Worm (Caenorhabditis elegans) whole organism, L2 larva: ENCODE measurements around the gene R10E4.7.

Experiments used
- C34F6.9 ChIP-seq: fragments of 150-350 bp; optimal IDR thresholded peaks from 2 replicates; lab custom pipeline; 2014; ENCODE audit warnings: missing biosample characterization, missing genetic modification characterization
- F13H6.1 ChIP-seq: sonication (generic microtip); optimal IDR thresholded peaks from 2 replicates; lab custom pipeline; 2016; ENCODE audit warnings: missing genetic modification characterization, missing compliant biosample characterization
- R02D3.7 ChIP-seq: fragments of 150-350 bp; optimal IDR thresholded peaks from 2 replicates; lab custom pipeline; 2014; ENCODE audit warnings: missing biosample characterization, missing genetic modification characterization
- Y55F3AM.14 ChIP-seq: fragments of 200-800 bp; sonication (Bioruptor generic); optimal IDR thresholded peaks from 2 replicates; lab custom pipeline; 2018; ENCODE audit warnings: mild to moderate bottlenecking, missing genetic modification characterization, missing compliant biosample characterization
- ZK546.5 ChIP-seq: sonication (generic microtip); optimal IDR thresholded peaks from 2 replicates; lab custom pipeline; 2017; ENCODE audit warnings: missing biosample characterization, missing genetic modification characterization
- blmp-1 ChIP-seq: sonication (generic microtip); optimal IDR thresholded peaks from 2 replicates; lab custom pipeline; 2017; ENCODE audit warnings: missing genetic modification characterization, mild to moderate bottlenecking, missing compliant biosample characterization, antibody characterized with exemption, moderate library complexity; ENCODE audit not compliant: insufficient read depth
- ceh-82 ChIP-seq: fragments of 150-350 bp; optimal IDR thresholded peaks from 2 replicates; lab custom pipeline; 2014; ENCODE audit warnings: missing biosample characterization, missing genetic modification characterization
- crh-2 ChIP-seq: sonication (generic microtip); optimal IDR thresholded peaks from 2 replicates; lab custom pipeline; 2017; ENCODE audit warnings: missing biosample characterization, missing genetic modification characterization
- elt-1 ChIP-seq: fragments of 150-350 bp; optimal IDR thresholded peaks from 2 replicates; lab custom pipeline; 2014; ENCODE audit warnings: missing biosample characterization, missing genetic modification characterization
- elt-3 ChIP-seq: sonication (generic microtip); optimal IDR thresholded peaks from 2 replicates; lab custom pipeline; 2017; ENCODE audit warnings: missing biosample characterization, missing genetic modification characterization
- fos-1 ChIP-seq: fragments of 150-350 bp; optimal IDR thresholded peaks from 2 replicates; lab custom pipeline; 2014; ENCODE audit warnings: missing biosample characterization, missing genetic modification characterization
- gmeb-1 ChIP-seq: fragments of 150-350 bp; optimal IDR thresholded peaks from 2 replicates; lab custom pipeline; 2014; ENCODE audit warnings: missing biosample characterization, missing genetic modification characterization
- lin-11 ChIP-seq: fragments of 150-350 bp; sonication (generic microtip); optimal IDR thresholded peaks from 2 replicates; lab custom pipeline; 2014; ENCODE audit warnings: missing biosample characterization, missing genetic modification characterization, inconsistent platforms, mixed read lengths
- lin-13 ChIP-seq: fragments of 150-350 bp; optimal IDR thresholded peaks from 2 replicates; lab custom pipeline; 2014; ENCODE audit warnings: missing biosample characterization, missing genetic modification reagents, missing genetic modification characterization
- lsy-2 ChIP-seq, 2 experiments: fragments of 150-350 bp in 1 of 2; sonication (generic microtip) in 1 of 2; optimal IDR thresholded peaks; 2 replicates each; lab custom pipeline; 2014 to 2017; ENCODE audit warnings: missing biosample characterization in 2 of 2, missing genetic modification characterization in 2 of 2
- mab-5 ChIP-seq: fragments of 150-350 bp; optimal IDR thresholded peaks from 2 replicates; lab custom pipeline; 2014; ENCODE audit warnings: missing biosample characterization, missing genetic modification characterization
- mdl-1 ChIP-seq, 2 experiments: fragments of 150-350 bp in 1 of 2; sonication (generic microtip) in 1 of 2; optimal IDR thresholded peaks; 2 replicates each; lab custom pipeline; 2017; ENCODE audit warnings: missing biosample characterization in 2 of 2, missing genetic modification characterization in 2 of 2
- nhr-12 ChIP-seq: fragments of 150-350 bp; optimal IDR thresholded peaks from 2 replicates; lab custom pipeline; 2014; ENCODE audit warnings: missing biosample characterization, missing genetic modification characterization
- nhr-129 ChIP-seq: fragments of 150-350 bp; optimal IDR thresholded peaks from 2 replicates; lab custom pipeline; 2014; ENCODE audit warnings: missing biosample characterization, missing genetic modification characterization
- nhr-21 ChIP-seq: fragments of 150-350 bp; optimal IDR thresholded peaks from 2 replicates; lab custom pipeline; 2014; ENCODE audit warnings: missing biosample characterization, missing genetic modification characterization
- nhr-23 ChIP-seq: fragments of 150-350 bp; optimal IDR thresholded peaks from 2 replicates; lab custom pipeline; 2014; ENCODE audit warnings: missing biosample characterization, missing genetic modification reagents, missing genetic modification characterization
- nhr-237 ChIP-seq: fragments of 150-350 bp; optimal IDR thresholded peaks from 2 replicates; lab custom pipeline; 2014; ENCODE audit warnings: missing biosample characterization, missing genetic modification characterization
- nhr-25 ChIP-seq: fragments of 150-350 bp; sonication (generic microtip); optimal IDR thresholded peaks from 3 replicates; lab custom pipeline; 2014; ENCODE audit warnings: missing biosample characterization, missing genetic modification characterization
- nhr-6 ChIP-seq: fragments of 150-350 bp; optimal IDR thresholded peaks from 2 replicates; lab custom pipeline; 2014; ENCODE audit warnings: missing biosample characterization, missing genetic modification characterization
- nhr-77 ChIP-seq: fragments of 150-350 bp; optimal IDR thresholded peaks from 2 replicates; lab custom pipeline; 2014; ENCODE audit warnings: missing biosample characterization, missing genetic modification characterization
- peb-1 ChIP-seq: fragments of 150-350 bp; optimal IDR thresholded peaks from 2 replicates; lab custom pipeline; 2014; ENCODE audit warnings: missing biosample characterization, missing genetic modification characterization
- sem-4 ChIP-seq: fragments of 150-350 bp; optimal IDR thresholded peaks from 2 replicates; lab custom pipeline; 2014; ENCODE audit warnings: missing biosample characterization, missing genetic modification reagents, missing genetic modification characterization
- skn-1 ChIP-seq: sonication (generic microtip); optimal IDR thresholded peaks from 2 replicates; lab custom pipeline; 2017; ENCODE audit warnings: missing biosample characterization, missing genetic modification characterization
- sma-3 ChIP-seq: sonication (generic microtip); optimal IDR thresholded peaks from 2 replicates; lab custom pipeline; 2016; ENCODE audit warnings: missing genetic modification reagents, missing genetic modification characterization, missing compliant biosample characterization
- sma-9 ChIP-seq, 2 experiments: fragments of 150-350 bp in 1 of 2; sonication (generic microtip) in 1 of 2; optimal IDR thresholded peaks; 2 replicates each; lab custom pipeline; 2014 to 2016; ENCODE audit warnings: missing genetic modification characterization in 2 of 2, mild to moderate bottlenecking in 1 of 2, missing biosample characterization in 1 of 2, missing compliant biosample characterization in 1 of 2, missing genetic modification reagents in 1 of 2, moderate library complexity in 1 of 2
- snpc-4 ChIP-seq: fragments of 150-350 bp; optimal IDR thresholded peaks from 2 replicates; lab custom pipeline; 2014; ENCODE audit warnings: missing biosample characterization, missing genetic modification characterization
- unc-39 ChIP-seq: fragments of 150-350 bp; optimal IDR thresholded peaks from 2 replicates; lab custom pipeline; 2014; ENCODE audit warnings: missing biosample characterization, missing genetic modification characterization
- unc-55 ChIP-seq: fragments of 150-350 bp; sonication (generic microtip); optimal IDR thresholded peaks from 3 replicates; lab custom pipeline; 2014; ENCODE audit warnings: missing biosample characterization, missing genetic modification reagents, missing genetic modification characterization
- unc-62 ChIP-seq: fragments of 150-350 bp; optimal IDR thresholded peaks from 2 replicates; lab custom pipeline; 2014; ENCODE audit warnings: missing biosample characterization, missing genetic modification reagents, missing genetic modification characterization
- zag-1 ChIP-seq: fragments of 150-350 bp; optimal IDR thresholded peaks from 2 replicates; lab custom pipeline; 2014; ENCODE audit warnings: missing biosample characterization, missing genetic modification characterization
- ztf-1 ChIP-seq: fragments of 200-800 bp; sonication (Bioruptor generic); conservative IDR thresholded peaks from 2 replicates; pipeline ENCODE4 v1.3.6; 2022; ENCODE audit warnings: missing genetic modification characterization, missing compliant biosample characterization
- ztf-11 ChIP-seq: sonication (generic microtip); optimal IDR thresholded peaks from 2 replicates; lab custom pipeline; 2017; ENCODE audit warnings: missing biosample characterization, missing genetic modification characterization
- ztf-4 ChIP-seq: fragments of 150-350 bp; optimal IDR thresholded peaks from 2 replicates; lab custom pipeline; 2014; ENCODE audit warnings: missing biosample characterization, missing genetic modification characterization

Gene R10E4.7

DNA sequence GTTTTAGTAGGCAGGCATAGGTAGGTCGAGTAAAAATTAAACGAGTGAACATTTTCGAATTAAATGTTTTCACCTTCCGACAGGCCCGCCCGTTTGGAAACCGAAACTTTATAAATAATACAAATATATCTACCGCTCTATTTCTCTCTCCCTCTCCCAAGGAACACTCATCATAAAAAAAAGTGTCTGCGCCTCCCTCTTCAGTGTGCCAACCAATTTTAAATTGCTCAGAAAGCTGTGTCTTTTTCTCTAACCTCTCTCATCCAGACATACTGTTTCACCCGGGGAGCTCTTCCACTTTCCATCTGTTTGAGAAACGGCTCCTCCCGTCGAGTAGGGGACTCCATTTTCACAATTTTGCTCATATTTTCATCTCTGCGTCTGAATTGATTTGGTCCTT is 28.5 kb downstream of the R10E4.7 start (continued):
- TF ChIP-seq nhr-12 (tag; lab: Kevin White, UChicago) (no peak), zag-1 (tag; lab: Kevin White, UChicago) (peak; percentile 1)
- TF ChIP-seq, all 48 proteins: peak for 10

DNA sequence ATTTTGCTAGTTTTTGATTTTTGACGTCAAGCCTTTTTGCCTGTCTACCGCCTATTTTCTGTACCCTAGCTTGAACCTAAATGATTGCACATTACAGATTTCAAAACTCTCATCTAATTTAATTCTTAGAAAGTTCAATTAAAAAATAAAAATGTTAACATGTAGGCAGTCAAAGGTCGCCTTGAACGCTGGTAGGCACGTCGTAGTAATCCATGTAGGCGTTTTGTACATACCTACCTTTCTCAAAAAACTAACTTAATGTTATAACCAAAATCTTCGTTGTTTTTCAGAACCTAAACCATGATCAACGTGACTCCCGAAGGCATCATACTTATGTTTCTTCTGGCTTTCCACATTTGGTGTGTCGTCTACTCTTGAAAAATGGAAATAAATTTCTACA is 29.2 kb downstream of the R10E4.7 start, which contains the start of gene H38K22.9:
TSS of gene H38K22.9 (plus strand) at position 301 of the 400 bp plus-strand sequence.
- TF ChIP-seq nhr-77 (tag; lab: Kevin White, UChicago) (no peak), nhr-129 (no peak), ztf-4 (tag; lab: Kevin White, UChicago) (no peak), nhr-21 (no peak), unc-62 (no peak), skn-1 (no peak), nhr-237 (tag; lab: Kevin White, UChicago) (no peak), unc-39 (no peak), lin-11 (no peak), Y55F3AM.14 (GFP tag; lab: Kevin White, UChicago) (no peak), nhr-23 (no peak), mdl-1 (tag; optimal IDR thresholded peaks at IDR 0.05; lab: Kevin White, UChicago) (no peak), sma-9 (GFP tag; optimal IDR thresholded peaks at IDR 0.05; lab: Kevin White, UChicago) (no peak), sma-9 (tag; optimal IDR thresholded peaks at IDR 0.05; lab: Kevin White, UChicago) (no peak), snpc-4 (tag; lab: Kevin White, UChicago) (no peak), mab-5 (no peak), ztf-1 (GFP tag; lab: Robert Waterston, UW) (no peak), ZK546.5 (tag; lab: Kevin White, UChicago) (no peak), F13H6.1 (tag; lab: Kevin White, UChicago) (no peak)
- TF ChIP-seq, all 48 proteins: peak for 0

DNA sequence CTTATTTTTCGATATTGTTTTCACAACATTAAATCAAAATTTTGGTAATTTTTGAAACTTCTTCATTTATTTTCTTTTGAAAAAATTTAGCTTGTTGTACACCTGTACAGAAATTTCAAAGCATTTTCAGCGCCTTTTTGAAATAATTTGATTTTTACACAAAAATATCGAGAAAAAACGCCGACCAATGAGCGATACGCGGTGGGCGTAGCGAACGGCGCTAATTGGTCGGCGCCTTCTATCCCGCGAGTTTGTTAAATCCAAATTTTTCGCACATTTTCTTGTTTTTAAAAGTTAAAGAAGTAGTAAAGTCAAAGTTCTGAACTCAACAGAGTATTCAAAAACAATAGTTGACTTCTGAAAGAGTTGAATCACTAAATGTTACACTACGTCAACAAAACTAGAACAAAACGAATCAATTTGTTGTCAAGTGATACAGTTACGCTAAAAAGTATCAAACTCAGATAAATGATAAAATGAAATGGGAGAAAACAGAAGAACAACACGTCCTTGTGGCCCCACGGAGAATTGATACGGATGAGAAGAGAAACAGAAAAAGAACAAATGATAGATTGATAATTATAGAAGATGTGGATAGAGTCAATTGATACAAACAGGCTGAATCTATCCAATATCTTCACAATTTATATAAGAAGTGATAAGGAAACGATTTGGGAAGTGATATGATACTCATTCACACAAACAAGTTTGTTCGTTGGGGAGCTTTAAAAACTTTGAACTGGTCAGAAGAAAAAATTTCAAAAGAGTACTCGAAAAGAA is 33.8 kb downstream of the R10E4.7 start:
- peak; percentile 26 for TF ChIP-seq nhr-25 (tag; lab: Kevin White, UChicago)
- no peak for TF ChIP-seq R02D3.7
- TF ChIP-seq elt-3 (tag; lab: Kevin White, UChicago), result no peak
- TF ChIP-seq nhr-21, result peak; percentile 38
- TF ChIP-seq nhr-6, result no peak
- TF ChIP-seq crh-2 (tag; lab: Kevin White, UChicago), result peak; percentile 12
- no peak for TF ChIP-seq F13H6.1 (tag; lab: Kevin White, UChicago)
- TF ChIP-seq fos-1, result peak; percentile 33
- TF ChIP-seq snpc-4 (tag; lab: Kevin White, UChicago), result no peak
- peak; percentile 66 for TF ChIP-seq blmp-1 (tag; lab: Kevin White, UChicago)
- TF ChIP-seq nhr-23, result no peak
- no peak for TF ChIP-seq sem-4
- no peak for TF ChIP-seq lin-13 (GFP tag; lab: Kevin White, UChicago)

DNA sequence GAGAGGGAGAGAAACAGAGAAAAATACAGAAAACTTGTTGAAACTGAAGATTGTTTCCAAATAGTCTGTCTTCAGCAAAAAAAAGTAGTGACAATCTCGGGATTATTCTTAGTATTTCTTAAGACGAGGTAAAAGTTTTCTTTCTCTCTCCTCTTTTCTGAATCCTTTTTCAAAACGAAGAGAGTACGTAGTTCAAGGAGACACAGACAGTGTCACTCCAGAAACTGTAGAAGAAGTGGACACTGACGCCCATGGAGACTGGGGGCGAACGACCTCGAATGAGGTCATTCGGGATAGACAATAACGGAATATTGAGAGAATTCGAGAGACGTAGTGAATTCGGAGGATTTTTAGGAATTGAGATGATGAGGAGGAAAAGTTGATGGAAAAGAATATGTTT is 36.4 kb downstream of the R10E4.7 start, which contains the start of gene gly-6:
TSS of gene gly-6 (minus strand) at position 245 of the 400 bp plus-strand sequence.
- TF ChIP-seq nhr-25 (tag; lab: Kevin White, UChicago), result peak; percentile 61
- TF ChIP-seq fos-1, result no peak

DNA sequence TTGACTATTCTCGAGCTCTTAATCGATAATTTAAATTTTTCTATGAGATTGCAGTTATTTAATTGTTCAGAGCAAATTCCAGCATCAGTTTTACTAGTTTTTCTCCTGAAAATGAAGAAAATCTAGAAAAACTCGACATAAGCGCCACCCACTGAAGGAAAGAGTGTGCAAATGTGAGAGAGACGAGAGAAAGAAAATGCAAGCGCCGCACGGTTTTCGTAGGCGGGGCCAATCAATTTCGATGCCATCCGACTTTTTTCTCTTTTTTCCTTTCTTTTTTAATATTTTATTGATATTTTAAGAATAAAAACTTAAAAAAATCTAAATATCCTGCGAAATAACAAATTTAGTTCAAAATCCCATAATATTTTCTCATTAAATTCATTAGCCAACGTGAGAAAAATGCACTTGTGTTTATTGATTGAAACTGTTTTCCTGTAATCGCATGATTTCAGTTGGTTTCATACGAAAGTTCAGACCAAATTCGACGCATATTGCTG is 38.0 kb downstream of the R10E4.7 start, which contains the start of gene cdk-12:
TSS of gene cdk-12 (plus strand) at position 450 of the 500 bp plus-strand sequence.
- no peak for TF ChIP-seq elt-3 (tag; lab: Kevin White, UChicago)
- TF ChIP-seq zag-1 (tag; lab: Kevin White, UChicago), result no peak
- peak; percentile 39 for TF ChIP-seq sma-9 (GFP tag; optimal IDR thresholded peaks at IDR 0.05; lab: Kevin White, UChicago)
- TF ChIP-seq sma-9 (tag; optimal IDR thresholded peaks at IDR 0.05; lab: Kevin White, UChicago), result no peak
- TF ChIP-seq ztf-11 (tag; lab: Kevin White, UChicago), result no peak
- TF ChIP-seq gmeb-1, result peak; percentile 38
- TF ChIP-seq nhr-129, result peak; percentile 3
- TF ChIP-seq crh-2 (tag; lab: Kevin White, UChicago), result peak; percentile 47
- TF ChIP-seq peb-1, result no peak
- TF ChIP-seq blmp-1 (tag; lab: Kevin White, UChicago), result no peak
- no peak for TF ChIP-seq unc-62
- peak; percentile 16 for TF ChIP-seq F13H6.1 (tag; lab: Kevin White, UChicago)
- no peak for TF ChIP-seq ceh-82 (tag; lab: Kevin White, UChicago)
- TF ChIP-seq lsy-2 (tag; optimal IDR thresholded peaks at IDR 0.05; lab: Kevin White, UChicago), result peak in 1 of 2 experiments; percentile 65
- peak; percentile 73 for TF ChIP-seq unc-55 (GFP tag; lab: Kevin White, UChicago)
- TF ChIP-seq snpc-4 (tag; lab: Kevin White, UChicago), result peak; percentile 34
- TF ChIP-seq elt-1 (tag; lab: Kevin White, UChicago), result no peak
- TF ChIP-seq lin-13 (GFP tag; lab: Kevin White, UChicago), result peak; percentile 26
- peak; percentile 3 for TF ChIP-seq sma-3 (GFP tag; lab: Kevin White, UChicago)
- TF ChIP-seq C34F6.9, result peak; percentile 75
